Fruit fly (Drosophila melanogaster) whole organism, prepupa: ENCODE results near the gene Unc-76.

Experiments
- Blimp-1 ChIP-seq: fragments of 200-800 bp; sonication (Bioruptor generic); optimal IDR thresholded peaks from 3 replicates; lab custom pipeline; 2017; ENCODE audit warnings: missing biosample characterization, missing genetic modification characterization, mild to moderate bottlenecking, moderate library complexity, missing genetic modification reagents
- CG10669 ChIP-seq: fragments of 200-800 bp; sonication (Bioruptor generic); optimal IDR thresholded peaks from 3 replicates; lab custom pipeline; 2018; ENCODE audit warnings: missing biosample characterization, mild to moderate bottlenecking, missing genetic modification characterization, moderate library complexity
- CG11294 ChIP-seq: fragments of 200-800 bp; sonication (Bioruptor generic); IDR thresholded peaks from 2 replicates; pipeline ENCODE4 v1.3.6; 2022; ENCODE audit warnings: missing biosample characterization, missing genetic modification characterization
- CG11762 ChIP-seq: fragments of 200-800 bp; sonication (Bioruptor generic); optimal IDR thresholded peaks from 3 replicates; lab custom pipeline; 2016; ENCODE audit warnings: missing biosample characterization, missing genetic modification characterization; ENCODE audit not compliant: insufficient read depth
- CG15336 ChIP-seq: fragments of 200-800 bp; sonication (Bioruptor generic); IDR thresholded peaks from 2 replicates; pipeline ENCODE4 v1.3.6; 2022; ENCODE audit warnings: missing biosample characterization, missing genetic modification characterization
- CG1621 ChIP-seq: fragments of 200-800 bp; sonication (Bioruptor generic); optimal IDR thresholded peaks from 3 replicates; lab custom pipeline; 2018; ENCODE audit warnings: missing biosample characterization, mild to moderate bottlenecking, missing genetic modification characterization
- CG16779 ChIP-seq: fragments of 200-800 bp; sonication (Bioruptor generic); optimal IDR thresholded peaks from 3 replicates; lab custom pipeline; 2017; ENCODE audit warnings: missing biosample characterization, mild to moderate bottlenecking, missing genetic modification characterization
- CG3032 ChIP-seq: fragments of 200-800 bp; optimal IDR thresholded peaks from 2 replicates; lab custom pipeline; 2019; ENCODE audit warnings: missing biosample characterization, mild to moderate bottlenecking, missing genetic modification characterization, moderate library complexity
- CG31627 ChIP-seq: fragments of 200-800 bp; sonication (Bioruptor generic); optimal IDR thresholded peaks from 3 replicates; lab custom pipeline; 2016; ENCODE audit warnings: missing biosample characterization, missing genetic modification characterization
- CG34406 ChIP-seq: fragments of 200-800 bp; sonication (Bioruptor generic); optimal IDR thresholded peaks from 3 replicates; lab custom pipeline; 2016; ENCODE audit warnings: missing biosample characterization, missing genetic modification characterization
- CG3919 ChIP-seq: fragments of 200-800 bp; sonication (Bioruptor generic); optimal IDR thresholded peaks from 3 replicates; lab custom pipeline; 2016; ENCODE audit warnings: missing biosample characterization, missing genetic modification characterization
- CG4318 ChIP-seq: fragments of 200-800 bp; sonication (Bioruptor generic); optimal IDR thresholded peaks from 3 replicates; lab custom pipeline; 2017; ENCODE audit warnings: missing biosample characterization, mild to moderate bottlenecking, missing genetic modification characterization
- CG6163 ChIP-seq: fragments of 200-800 bp; sonication (Bioruptor generic); IDR thresholded peaks from 3 replicates; pipeline ENCODE4 v1.3.6; 2022; ENCODE audit warnings: missing biosample characterization, missing genetic modification characterization
- CG6808 ChIP-seq: fragments of 200-800 bp; sonication (Bioruptor generic); optimal IDR thresholded peaks from 3 replicates; lab custom pipeline; 2017; ENCODE audit warnings: missing biosample characterization, missing genetic modification characterization, mild to moderate bottlenecking, moderate library complexity, missing genetic modification reagents
- CG6854 ChIP-seq: fragments of 200-800 bp; sonication (Bioruptor generic); optimal IDR thresholded peaks from 2 replicates; lab custom pipeline; 2017; ENCODE audit warnings: missing biosample characterization, mild to moderate bottlenecking, missing genetic modification characterization
- CG7368 ChIP-seq: fragments of 200-800 bp; sonication (Bioruptor generic); optimal IDR thresholded peaks from 3 replicates; lab custom pipeline; 2016; ENCODE audit warnings: missing biosample characterization, missing genetic modification characterization
- CG8119 ChIP-seq: fragments of 200-800 bp; sonication (Bioruptor generic); IDR thresholded peaks from 3 replicates; pipeline ENCODE4 v1.3.6; 2022; ENCODE audit warnings: missing biosample characterization, missing genetic modification characterization
- CG8632 ChIP-seq: fragments of 200-800 bp; sonication (Bioruptor generic); optimal IDR thresholded peaks from 3 replicates; lab custom pipeline; 2016; ENCODE audit warnings: missing biosample characterization, missing genetic modification characterization
- CG9139 ChIP-seq: fragments of 200-800 bp; sonication (Bioruptor generic); optimal IDR thresholded peaks from 3 replicates; lab custom pipeline; 2017; ENCODE audit warnings: missing biosample characterization, mild to moderate bottlenecking, missing genetic modification characterization
- Eip75B ChIP-seq: fragments of 200-800 bp; sonication (Bioruptor generic); optimal IDR thresholded peaks from 3 replicates; lab custom pipeline; 2016; ENCODE audit warnings: missing biosample characterization, missing genetic modification characterization
- Eip78C ChIP-seq: fragments of 200-800 bp; sonication (Bioruptor generic); peaks from one replicate; lab custom pipeline; 2016; ENCODE audit warnings: missing biosample characterization, missing genetic modification characterization
- Eip93F ChIP-seq: fragments of 200-800 bp; sonication (Bioruptor generic); optimal IDR thresholded peaks from 2 replicates; lab custom pipeline; 2016; ENCODE audit warnings: missing biosample characterization, mild to moderate bottlenecking, missing genetic modification characterization
- Ets21C ChIP-seq: fragments of 200-800 bp; sonication (Bioruptor generic); optimal IDR thresholded peaks from 3 replicates; lab custom pipeline; 2016; ENCODE audit warnings: missing biosample characterization, missing genetic modification characterization
- Gug ChIP-seq: fragments of 200-800 bp; sonication (Bioruptor generic); IDR thresholded peaks from 2 replicates; pipeline ENCODE4 v1.3.6; 2022; ENCODE audit warnings: missing biosample characterization, missing genetic modification characterization
- Hr39 ChIP-seq: fragments of 200-800 bp; sonication (Bioruptor generic); optimal IDR thresholded peaks from 2 replicates; lab custom pipeline; 2016; ENCODE audit warnings: missing biosample characterization, missing genetic modification characterization
- Hr4 ChIP-seq: fragments of 200-800 bp; sonication (Bioruptor generic); optimal IDR thresholded peaks from 3 replicates; lab custom pipeline; 2016; ENCODE audit warnings: missing biosample characterization, missing genetic modification characterization
- Lpt ChIP-seq: fragments of 200-800 bp; sonication (Bioruptor generic); optimal IDR thresholded peaks from 3 replicates; lab custom pipeline; 2016; ENCODE audit warnings: missing biosample characterization, missing genetic modification characterization
- Met ChIP-seq: fragments of 200-800 bp; sonication (Bioruptor generic); optimal IDR thresholded peaks from 3 replicates; lab custom pipeline; 2016; ENCODE audit warnings: missing biosample characterization, missing genetic modification characterization
- Sox102F ChIP-seq: fragments of 200-800 bp; sonication (Bioruptor generic); optimal IDR thresholded peaks from 2 replicates; lab custom pipeline; 2016; ENCODE audit warnings: missing biosample characterization, mild to moderate bottlenecking, missing genetic modification characterization
- Sox14 ChIP-seq: fragments of 200-800 bp; sonication (Bioruptor generic); optimal IDR thresholded peaks from 3 replicates; lab custom pipeline; 2016; ENCODE audit warnings: missing biosample characterization, missing genetic modification characterization
- Sox15 ChIP-seq: fragments of 200-800 bp; sonication (Bioruptor generic); optimal IDR thresholded peaks from 3 replicates; lab custom pipeline; 2016; ENCODE audit warnings: missing biosample characterization, missing genetic modification characterization
- achi ChIP-seq: fragments of 200-800 bp; sonication (Bioruptor generic); optimal IDR thresholded peaks from 3 replicates; lab custom pipeline; 2016; ENCODE audit warnings: missing biosample characterization, missing genetic modification characterization
- acj6 ChIP-seq: fragments of 200-800 bp; sonication (Bioruptor generic); optimal IDR thresholded peaks from 3 replicates; lab custom pipeline; 2016; ENCODE audit warnings: missing biosample characterization, missing genetic modification characterization
- dac ChIP-seq: fragments of 200-800 bp; sonication (Bioruptor generic); optimal IDR thresholded peaks from 2 replicates; lab custom pipeline; 2017; ENCODE audit warnings: missing biosample characterization, mild to moderate bottlenecking, missing genetic modification characterization
- dsx ChIP-seq: fragments of 200-800 bp; optimal IDR thresholded peaks from 3 replicates; lab custom pipeline; 2019; ENCODE audit warnings: missing biosample characterization, mild to moderate bottlenecking, missing genetic modification characterization, moderate library complexity; ENCODE audit not compliant: poor library complexity, severe bottlenecking
- eg ChIP-seq: fragments of 200-800 bp; sonication (Bioruptor generic); IDR thresholded peaks from 3 replicates; pipeline ENCODE4 v1.3.6; 2022; ENCODE audit warnings: missing biosample characterization, missing genetic modification characterization
- esn ChIP-seq: fragments of 200-800 bp; sonication (Bioruptor generic); optimal IDR thresholded peaks from 2 replicates; lab custom pipeline; 2016; ENCODE audit warnings: missing biosample characterization, mild to moderate bottlenecking, missing genetic modification characterization, moderate library complexity
- fd59A ChIP-seq: fragments of 200-800 bp; sonication (Bioruptor generic); optimal IDR thresholded peaks from 2 replicates; lab custom pipeline; 2017; ENCODE audit warnings: missing biosample characterization, mild to moderate bottlenecking, missing genetic modification characterization, missing genetic modification reagents
- lz ChIP-seq: fragments of 200-800 bp; sonication (Bioruptor generic); optimal IDR thresholded peaks from 3 replicates; lab custom pipeline; 2016; ENCODE audit warnings: missing biosample characterization, missing genetic modification characterization
- net ChIP-seq: fragments of 200-800 bp; sonication (Bioruptor generic); optimal IDR thresholded peaks from 3 replicates; lab custom pipeline; 2016; ENCODE audit warnings: missing biosample characterization, missing genetic modification characterization
- salr ChIP-seq, 2 experiments: fragments of 200-800 bp; sonication (Bioruptor generic); optimal IDR thresholded peaks; 3 replicates each; lab custom pipeline; 2016 to 2018; ENCODE audit warnings: missing biosample characterization in 2 of 2, missing genetic modification characterization in 2 of 2, mild to moderate bottlenecking in 1 of 2
- ss ChIP-seq, 2 experiments: fragments of 200-800 bp; sonication (Bioruptor generic); optimal IDR thresholded peaks; 2 replicates in 1 of 2; 3 replicates in 1 of 2; lab custom pipeline; 2017 to 2018; ENCODE audit warnings: mild to moderate bottlenecking in 2 of 2, missing biosample characterization in 2 of 2, missing genetic modification characterization in 2 of 2, moderate library complexity in 1 of 2
- svp ChIP-seq: fragments of 200-800 bp; sonication (Bioruptor generic); peaks from one replicate; lab custom pipeline; 2016; ENCODE audit warnings: missing biosample characterization, missing genetic modification characterization
- topi ChIP-seq: fragments of 200-800 bp; sonication (Bioruptor generic); optimal IDR thresholded peaks from 3 replicates; lab custom pipeline; 2016; ENCODE audit warnings: missing biosample characterization, missing genetic modification characterization

The Unc-76 gene

DNA sequence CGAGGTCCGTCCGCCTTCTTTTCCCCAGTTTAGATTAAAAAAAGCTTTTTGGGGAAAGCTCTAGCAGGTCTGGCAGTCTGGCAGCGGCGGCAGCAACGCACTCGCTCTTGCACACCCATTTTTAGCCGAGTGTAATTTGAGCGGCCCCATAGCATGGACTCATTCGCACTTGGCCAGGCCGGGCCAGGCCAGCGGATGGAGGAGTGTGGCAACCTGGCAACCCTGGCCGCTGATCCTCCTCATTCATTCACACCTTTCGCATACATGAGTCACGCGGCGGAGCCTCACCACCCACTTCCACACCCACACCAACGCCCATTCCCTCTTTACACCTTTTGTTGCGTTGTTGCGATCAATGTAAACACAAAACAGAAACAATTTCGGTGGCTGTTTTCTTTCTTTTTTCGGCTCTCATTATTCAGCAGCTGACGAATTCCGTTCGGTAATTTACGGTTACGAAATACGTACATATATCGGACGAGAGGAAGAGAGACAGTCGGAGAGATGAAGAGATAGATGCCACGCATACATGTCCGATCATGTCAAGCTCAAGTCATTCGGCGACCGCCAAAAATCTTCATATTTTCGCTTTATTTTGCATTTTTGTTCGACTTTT lies 47.5 kb upstream of the Unc-76 start (continued):
- TF ChIP-seq CG7368 = no peak

DNA sequence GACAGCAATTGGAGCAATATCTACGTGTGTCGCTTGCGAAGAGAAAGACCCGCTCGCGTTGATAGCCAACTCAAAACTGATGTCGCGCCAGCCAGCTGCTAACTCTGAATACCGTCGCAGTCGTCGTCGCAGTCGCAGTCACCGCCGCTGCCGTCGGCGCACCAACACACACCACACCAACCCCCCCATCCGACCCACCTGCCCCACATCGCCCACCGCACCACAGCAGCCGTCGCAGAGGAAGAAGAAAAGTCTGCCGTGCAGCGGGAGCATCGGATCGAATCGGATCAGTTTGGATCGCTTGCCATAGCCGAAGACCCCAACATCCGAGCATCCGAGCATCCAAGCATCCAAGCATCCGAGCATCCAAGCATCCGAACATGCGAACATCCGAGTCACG lies 44.0 kb upstream of the Unc-76 start:
- no peak for TF ChIP-seq CG10669 (GFP tag; lab: Kevin White, UChicago)
- peak; percentile 13 for TF ChIP-seq CG9139 (GFP tag; lab: Kevin White, UChicago)
- peak; percentile 22 for TF ChIP-seq net (GFP tag; lab: Kevin White, UChicago)
- TF ChIP-seq CG31627 (GFP tag; lab: Kevin White, UChicago) = no peak
- TF ChIP-seq Sox102F (GFP tag; lab: Kevin White, UChicago) = no peak
- TF ChIP-seq topi = no peak
- TF ChIP-seq CG34406 (GFP tag; lab: Kevin White, UChicago) = no peak
- TF ChIP-seq ss (GFP tag; optimal IDR thresholded peaks at IDR 0.05; lab: Kevin White, UChicago) = peak in 1 of 2 experiments; percentile 20
- no peak for TF ChIP-seq Hr39 (GFP tag; lab: Kevin White, UChicago)
- peak; percentile 40; the same call in 1 of the 3 replicates for TF ChIP-seq eg (GFP tag; lab: Robert Waterston, UW)
- TF ChIP-seq Sox14 (GFP tag; lab: Kevin White, UChicago) = no peak
- no peak for TF ChIP-seq CG11762
- no peak for TF ChIP-seq svp (GFP tag; lab: Kevin White, UChicago)
- no peak for TF ChIP-seq Blimp-1 (GFP tag; lab: Kevin White, UChicago)
- TF ChIP-seq Sox15 = no peak
- TF ChIP-seq Eip78C (GFP tag; lab: Kevin White, UChicago) = peak; percentile 7
- TF ChIP-seq fd59A (GFP tag; lab: Kevin White, UChicago) = no peak
- no peak for TF ChIP-seq Gug
- TF ChIP-seq CG16779 (tag; lab: Kevin White, UChicago) = no peak
- TF ChIP-seq esn (GFP tag; lab: Kevin White, UChicago) = no peak
- no peak; the same call in 1 of the 2 replicates for TF ChIP-seq CG15336 (GFP tag; lab: Robert Waterston, UW)
- peak; percentile 37; the same call in 1 of the 3 replicates for TF ChIP-seq CG6163 (GFP tag; lab: Robert Waterston, UW)
- no peak for TF ChIP-seq Lpt (GFP tag; lab: Kevin White, UChicago)
- no peak for TF ChIP-seq CG7368
- no peak for TF ChIP-seq lz (GFP tag; lab: Kevin White, UChicago)
- no peak for TF ChIP-seq dsx (GFP tag; lab: Kevin White, UChicago)
- TF ChIP-seq Ets21C (GFP tag; lab: Kevin White, UChicago) = no peak
- TF ChIP-seq CG3919 (GFP tag; lab: Kevin White, UChicago) = no peak
- TF ChIP-seq dac (GFP tag; lab: Kevin White, UChicago) = no peak
- TF ChIP-seq salr (GFP tag; optimal IDR thresholded peaks at IDR 0.05; lab: Kevin White, UChicago) = no peak
- no peak for TF ChIP-seq Hr4
- no peak for TF ChIP-seq CG8119 (GFP tag; lab: Robert Waterston, UW)
- TF ChIP-seq Eip75B = no peak
- peak; percentile 53 for TF ChIP-seq CG6854 (GFP tag; lab: Kevin White, UChicago)
- TF ChIP-seq CG8632 = no peak
- TF ChIP-seq, all 60 proteins: peak for 7

DNA sequence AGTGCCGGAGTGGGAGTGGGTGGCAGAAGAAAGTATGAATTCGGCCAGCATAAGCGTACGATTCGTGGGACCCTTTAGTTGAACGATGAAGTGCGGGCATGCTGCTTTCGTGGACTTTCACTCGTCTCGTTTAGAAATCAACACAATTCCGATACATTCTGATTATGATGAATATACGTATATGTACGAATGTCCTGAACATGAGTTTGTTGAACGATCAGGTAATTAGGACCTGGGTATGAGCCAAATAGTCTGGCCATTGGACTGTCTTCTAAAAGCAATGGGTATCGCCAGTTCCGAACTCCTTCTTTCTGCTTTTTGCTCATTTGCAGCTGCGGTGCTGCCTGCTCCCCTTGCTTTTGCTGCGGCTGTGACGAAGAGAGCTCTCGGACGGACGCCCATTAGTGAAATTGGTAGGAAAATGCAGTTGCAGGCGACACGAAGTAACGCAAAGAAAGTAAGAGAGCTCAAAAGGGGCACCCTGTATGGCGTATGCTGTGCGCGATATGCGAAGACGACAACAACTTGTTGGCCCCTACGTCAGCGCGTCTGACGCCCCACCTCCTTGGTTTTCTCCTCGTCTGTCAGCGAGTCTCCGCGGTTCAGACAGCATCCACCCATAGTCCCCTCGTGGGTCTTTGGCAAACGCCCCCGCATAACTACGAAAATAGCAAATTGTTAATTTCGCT lies 43.5 kb upstream of the Unc-76 start:
- TF ChIP-seq Met (peak; percentile 53), CG6854 (GFP tag; lab: Kevin White, UChicago) (peak; percentile 38), Sox102F (GFP tag; lab: Kevin White, UChicago) (peak; percentile 18), Gug (no peak), ss (GFP tag; optimal IDR thresholded peaks at IDR 0.05; lab: Kevin White, UChicago) (no peak), CG34406 (GFP tag; lab: Kevin White, UChicago) (peak; percentile 3), Sox15 (no peak), CG11762 (no peak), CG15336 (GFP tag; lab: Robert Waterston, UW) (peak; percentile 24; the same call in 1 of the 2 replicates), achi (peak; percentile 8), Eip78C (GFP tag; lab: Kevin White, UChicago) (peak; percentile 81), fd59A (GFP tag; lab: Kevin White, UChicago) (no peak), CG11294 (no peak), CG8119 (GFP tag; lab: Robert Waterston, UW) (peak; percentile 38; the same call in 1 of the 3 replicates), CG6808 (GFP tag; lab: Kevin White, UChicago) (peak; percentile 15), CG1621 (tag; lab: Kevin White, UChicago) (no peak), acj6 (GFP tag; lab: Kevin White, UChicago) (peak; percentile 19), lz (GFP tag; lab: Kevin White, UChicago) (peak; percentile 54), Eip93F (GFP tag; lab: Kevin White, UChicago) (no peak), eg (GFP tag; lab: Robert Waterston, UW) (no peak), CG4318 (GFP tag; lab: Kevin White, UChicago) (peak; percentile 47), CG10669 (GFP tag; lab: Kevin White, UChicago) (no peak), CG3032 (tag; lab: Kevin White, UChicago) (no peak), CG31627 (GFP tag; lab: Kevin White, UChicago) (peak; percentile 44), Hr4 (peak; percentile 59), Eip75B (peak; percentile 29)
